Fruit fly (Drosophila melanogaster) whole organism, wandering third instar larva: ENCODE measurements around the gene CG31751.

Experiments used
- CG9705 ChIP-seq: fragments of 200-800 bp; sonication (Bioruptor generic); optimal IDR thresholded peaks from 2 replicates; lab custom pipeline; 2018; ENCODE audit warnings: missing biosample characterization, mild to moderate bottlenecking, missing genetic modification characterization
- CrebA ChIP-seq: fragments of 200-800 bp; sonication (Bioruptor generic); optimal IDR thresholded peaks from 2 replicates; lab custom pipeline; 2016; ENCODE audit warnings: missing biosample characterization, mild to moderate bottlenecking, missing genetic modification characterization, borderline replicate concordance
- Dfd ChIP-seq: fragments of >200 bp; optimal IDR thresholded peaks from 2 replicates; lab custom pipeline; 2017; ENCODE audit warnings: missing biosample characterization, missing genetic modification characterization
- Dif ChIP-seq: fragments of 200-275, 200-300 bp; sonication (Bioruptor generic); optimal IDR thresholded peaks from 2 replicates; lab custom pipeline; 2018; ENCODE audit warnings: missing biosample characterization, missing genetic modification characterization; ENCODE audit not compliant: partially characterized antibody
- GATAd ChIP-seq: sonication (Bioruptor generic); optimal IDR thresholded peaks from 2 replicates; lab custom pipeline; 2016; ENCODE audit warnings: missing biosample characterization, missing genetic modification characterization
- HLH106 ChIP-seq: fragments of 200-800 bp; optimal IDR thresholded peaks from 3 replicates; lab custom pipeline; 2019; ENCODE audit warnings: missing biosample characterization, mild to moderate bottlenecking, missing genetic modification characterization, moderate library complexity
- Hr78 ChIP-seq: fragments of >200 bp; optimal IDR thresholded peaks from 2 replicates; lab custom pipeline; 2017; ENCODE audit warnings: missing biosample characterization, missing genetic modification characterization
- Hr83 ChIP-seq: fragments of 200-300 bp; sonication (Bioruptor generic); optimal IDR thresholded peaks from 2 replicates; lab custom pipeline; 2016; ENCODE audit warnings: missing biosample characterization, mild to moderate bottlenecking, missing genetic modification characterization, moderate library complexity; ENCODE audit not compliant: poor library complexity, severe bottlenecking
- Jra ChIP-seq: sonication (Bioruptor generic); optimal IDR thresholded peaks from 2 replicates; lab custom pipeline; 2016; ENCODE audit warnings: missing biosample characterization, missing genetic modification characterization
- Mio ChIP-seq: sonication (Bioruptor generic); optimal IDR thresholded peaks from 2 replicates; lab custom pipeline; 2016; ENCODE audit warnings: missing biosample characterization, missing genetic modification characterization
- Myc ChIP-seq: fragments of >200 bp; optimal IDR thresholded peaks from 2 replicates; lab custom pipeline; 2017
- OdsH ChIP-seq: fragments of 200-800 bp; sonication (Bioruptor generic); optimal IDR thresholded peaks from 2 replicates; lab custom pipeline; 2016; ENCODE audit warnings: missing biosample characterization, mild to moderate bottlenecking, missing genetic modification characterization
- Rel ChIP-seq, 2 experiments: fragments of 200-800 bp; sonication (Bioruptor generic) in 1 of 2; optimal IDR thresholded peaks; 2 replicates in 1 of 2; 3 replicates in 1 of 2; lab custom pipeline; 2016 to 2019; ENCODE audit warnings: mild to moderate bottlenecking in 2 of 2, missing biosample characterization in 2 of 2, missing genetic modification characterization in 2 of 2, moderate library complexity in 1 of 2
- Sp1 ChIP-seq: fragments of 200-800 bp; sonication (Bioruptor generic); optimal IDR thresholded peaks from 3 replicates; lab custom pipeline; 2019; ENCODE audit warnings: missing biosample characterization, mild to moderate bottlenecking, missing genetic modification characterization, moderate library complexity
- Vsx2 ChIP-seq: fragments of 200-300, 225-300 bp; sonication (Bioruptor generic); optimal IDR thresholded peaks from 2 replicates; lab custom pipeline; 2018; ENCODE audit warnings: missing biosample characterization, missing genetic modification characterization; ENCODE audit not compliant: partially characterized antibody
- br ChIP-seq: fragments of 200-800 bp; sonication (Bioruptor generic); optimal IDR thresholded peaks from 2 replicates; lab custom pipeline; 2016; ENCODE audit warnings: missing biosample characterization, missing genetic modification characterization
- brk ChIP-seq: fragments of 200-800 bp; sonication (Bioruptor generic); optimal IDR thresholded peaks from 2 replicates; lab custom pipeline; 2016; ENCODE audit warnings: missing biosample characterization, mild to moderate bottlenecking, missing genetic modification characterization
- dl ChIP-seq, 2 experiments: fragments of 175-275, 200-275 bp in 1 of 2; fragments of 200-275 bp in 1 of 2; sonication (Bioruptor generic); optimal IDR thresholded peaks; lab custom pipeline; 2018; ENCODE audit warnings: mild to moderate bottlenecking in 2 of 2, missing biosample characterization in 2 of 2, missing genetic modification characterization in 2 of 2, moderate library complexity in 2 of 2; ENCODE audit not compliant: partially characterized antibody in 2 of 2, insufficient read depth in 1 of 2
- dmrt93B ChIP-seq: fragments of 200-800 bp; sonication (Bioruptor generic); optimal IDR thresholded peaks from 2 replicates; lab custom pipeline; 2018; ENCODE audit warnings: missing biosample characterization, mild to moderate bottlenecking, missing genetic modification characterization
- ey ChIP-seq: fragments of 200-800 bp; sonication (Bioruptor generic); optimal IDR thresholded peaks from 2 replicates; lab custom pipeline; 2016; ENCODE audit warnings: missing biosample characterization, missing genetic modification characterization
- foxo ChIP-seq, 2 experiments: fragments of 200-800 bp; sonication (Bioruptor generic); optimal IDR thresholded peaks; 2 replicates in 1 of 2; 3 replicates in 1 of 2; lab custom pipeline; 2016 to 2017; ENCODE audit warnings: missing biosample characterization in 2 of 2, missing genetic modification characterization in 2 of 2
- fru ChIP-seq: fragments of 200-800 bp; sonication (Bioruptor generic); optimal IDR thresholded peaks from 3 replicates; lab custom pipeline; 2016; ENCODE audit warnings: missing biosample characterization, mild to moderate bottlenecking, missing genetic modification characterization
- h ChIP-seq: fragments of 200-800 bp; sonication (Bioruptor generic); optimal IDR thresholded peaks from 3 replicates; lab custom pipeline; 2016; ENCODE audit warnings: missing biosample characterization, mild to moderate bottlenecking, missing genetic modification characterization
- jim ChIP-seq: fragments of 175-275, 200-325 bp; sonication (Bioruptor generic); optimal IDR thresholded peaks from 2 replicates; lab custom pipeline; 2016; ENCODE audit warnings: missing biosample characterization, mild to moderate bottlenecking, missing genetic modification characterization
- pan ChIP-seq: fragments of >200 bp; optimal IDR thresholded peaks from 2 replicates; lab custom pipeline; 2017
- psq ChIP-seq: fragments of 200-800 bp; sonication (Bioruptor generic); optimal IDR thresholded peaks from 3 replicates; lab custom pipeline; 2017; ENCODE audit warnings: missing biosample characterization, mild to moderate bottlenecking, missing genetic modification characterization, moderate library complexity
- rgr ChIP-seq: fragments of 200-800 bp; sonication (Bioruptor generic); optimal IDR thresholded peaks from 3 replicates; lab custom pipeline; 2016; ENCODE audit warnings: missing biosample characterization, mild to moderate bottlenecking, missing genetic modification characterization
- sage ChIP-seq: fragments of 200-800 bp; sonication (Bioruptor generic); optimal IDR thresholded peaks from 2 replicates; lab custom pipeline; 2016; ENCODE audit warnings: missing biosample characterization, mild to moderate bottlenecking, missing genetic modification characterization
- sv ChIP-seq: fragments of 200-800 bp; sonication (Bioruptor generic); optimal IDR thresholded peaks from 3 replicates; lab custom pipeline; 2016; ENCODE audit warnings: missing biosample characterization, missing genetic modification characterization
- tai ChIP-seq: sonication (Bioruptor generic); optimal IDR thresholded peaks from 2 replicates; lab custom pipeline; 2016; ENCODE audit warnings: missing biosample characterization, missing genetic modification characterization
- woc ChIP-seq: sonication (Bioruptor generic); optimal IDR thresholded peaks from 2 replicates; lab custom pipeline; 2016; ENCODE audit warnings: missing biosample characterization, mild to moderate bottlenecking, missing genetic modification characterization

CG31751 gene

dm6 chr2L:18664707-18665550, 12.1 kb upstream of the CG31751 start (continued):
- no peak for TF ChIP-seq Hr78 (GFP tag; lab: Kevin White, UChicago)
- TF ChIP-seq rgr (GFP tag; lab: Kevin White, UChicago), result peak; percentile 68
- TF ChIP-seq tai (GFP tag; lab: Kevin White, UChicago), result no peak
- TF ChIP-seq Vsx2 (GFP tag; lab: Kevin White, UChicago), result peak; percentile 86

- peak; percentile 31 for TF ChIP-seq OdsH (GFP tag; lab: Kevin White, UChicago)
- TF ChIP-seq woc, result no peak
- no peak for TF ChIP-seq Sp1 (GFP tag; lab: Kevin White, UChicago)
- no peak for TF ChIP-seq jim (GFP tag; lab: Kevin White, UChicago)
- TF ChIP-seq tai (GFP tag; lab: Kevin White, UChicago), result no peak
- peak; percentile 3 for TF ChIP-seq psq (GFP tag; lab: Kevin White, UChicago)
- TF ChIP-seq dmrt93B (GFP tag; lab: Kevin White, UChicago), result peak; percentile 10
- TF ChIP-seq CrebA (GFP tag; lab: Kevin White, UChicago), result no peak
- TF ChIP-seq foxo (GFP tag; optimal IDR thresholded peaks at IDR 0.05; lab: Kevin White, UChicago), result peak in 1 of 2 experiments; percentile 47
- peak; percentile 18 for TF ChIP-seq CG9705 (GFP tag; lab: Kevin White, UChicago)
- TF ChIP-seq sv, result peak; percentile 17
- peak; percentile 34 for TF ChIP-seq HLH106 (tag; lab: Kevin White, UChicago)
- TF ChIP-seq brk (GFP tag; lab: Kevin White, UChicago), result no peak
- TF ChIP-seq Mio (GFP tag; lab: Kevin White, UChicago), result no peak
- TF ChIP-seq Jra, result no peak
- TF ChIP-seq Dif (GFP tag; lab: Kevin White, UChicago), result no peak
- TF ChIP-seq dl (GFP tag; optimal IDR thresholded peaks at IDR 0.05; lab: Kevin White, UChicago; ENCODE audit: insufficient read depth in 1 of 2, partially characterized antibody in 2 of 2), result no peak
- TF ChIP-seq br, result no peak
- peak; percentile 97 for TF ChIP-seq Myc (lab: Kevin White, UChicago)
- peak; percentile 38 for TF ChIP-seq Hr83
These were observed 10.9 kb upstream of the CG31751 start for dm6 chr2L:18665952-18666606.

DNA sequence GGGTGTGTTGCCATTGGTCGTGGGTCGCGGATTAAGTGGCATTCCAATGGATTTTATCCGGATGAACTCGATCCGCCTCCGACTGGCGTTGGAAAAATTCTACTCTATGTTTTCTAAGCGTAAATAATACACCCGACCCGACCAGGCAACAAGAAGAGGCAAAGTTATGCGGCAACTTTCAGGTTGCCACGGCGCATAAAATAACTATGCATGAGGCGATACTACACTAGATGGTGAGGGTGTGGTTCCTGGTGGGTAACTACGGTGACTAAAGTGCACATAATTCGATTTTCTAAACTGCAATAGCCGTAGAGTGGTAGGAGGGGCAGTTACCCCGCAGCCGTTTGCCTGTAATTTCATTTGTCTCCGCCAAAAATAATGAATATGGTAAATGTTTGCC, 5.9 kb upstream of the CG31751 start, which contains the start of gene CG43338:
TSS of gene CG43338 (minus strand) at position 101 of the 400 bp plus-strand sequence.
- TF ChIP-seq Rel (GFP tag; optimal IDR thresholded peaks at IDR 0.05; lab: Kevin White, UChicago) (no peak), Rel (tag; optimal IDR thresholded peaks at IDR 0.05; lab: Kevin White, UChicago) (no peak), br (no peak), HLH106 (tag; lab: Kevin White, UChicago) (no peak), jim (GFP tag; lab: Kevin White, UChicago) (no peak)

DNA sequence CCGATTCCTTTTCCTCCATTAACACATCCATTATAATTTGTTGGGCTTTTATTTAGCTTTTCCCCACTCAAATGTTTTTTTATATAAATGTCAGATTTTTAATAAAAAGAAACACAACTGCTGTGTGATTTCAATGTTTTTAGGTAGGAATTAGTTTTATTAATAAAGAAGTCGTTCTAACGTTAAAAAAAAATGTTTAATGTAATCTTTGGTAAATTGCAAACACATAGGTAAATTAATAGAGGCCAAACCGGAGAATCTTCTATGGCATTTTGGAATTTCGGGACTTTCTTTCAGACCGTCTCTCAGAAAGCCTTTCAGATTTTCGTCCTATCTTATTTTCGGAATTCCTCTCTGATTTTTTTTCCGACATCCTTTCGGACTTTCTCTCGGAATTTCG, 3.8 kb upstream of the CG31751 start, which contains the start of gene CG43339:
TSS of gene CG43339 (minus strand) at position 101 of the 400 bp plus-strand sequence.
- no peak for TF ChIP-seq fru
- no peak for TF ChIP-seq Vsx2 (GFP tag; lab: Kevin White, UChicago)
- no peak for TF ChIP-seq dl (GFP tag; optimal IDR thresholded peaks at IDR 0.05; lab: Kevin White, UChicago; ENCODE audit: insufficient read depth in 1 of 2, partially characterized antibody in 2 of 2)
- TF ChIP-seq CrebA (GFP tag; lab: Kevin White, UChicago), result no peak
- TF ChIP-seq psq (GFP tag; lab: Kevin White, UChicago), result no peak
- TF ChIP-seq Mio (GFP tag; lab: Kevin White, UChicago), result no peak

- TF ChIP-seq pan (no peak), ey (GFP tag; lab: Kevin White, UChicago) (no peak), jim (GFP tag; lab: Kevin White, UChicago) (no peak), GATAd (GFP tag; lab: Kevin White, UChicago) (no peak), Sp1 (GFP tag; lab: Kevin White, UChicago) (no peak), rgr (GFP tag; lab: Kevin White, UChicago) (no peak), psq (GFP tag; lab: Kevin White, UChicago) (no peak), CG9705 (GFP tag; lab: Kevin White, UChicago) (no peak), foxo (GFP tag; optimal IDR thresholded peaks at IDR 0.05; lab: Kevin White, UChicago) (no peak), sage (no peak), Dfd (GFP tag; lab: Kevin White, UChicago) (no peak), h (GFP tag; lab: Kevin White, UChicago) (no peak), brk (GFP tag; lab: Kevin White, UChicago) (no peak), Mio (GFP tag; lab: Kevin White, UChicago) (no peak), dmrt93B (GFP tag; lab: Kevin White, UChicago) (no peak), CrebA (GFP tag; lab: Kevin White, UChicago) (no peak), dl (GFP tag; optimal IDR thresholded peaks at IDR 0.05; lab: Kevin White, UChicago; ENCODE audit: insufficient read depth in 1 of 2, partially characterized antibody in 2 of 2) (no peak)
These were observed 2.0 kb upstream of the CG31751 start, which contains the start of gene Mst36Fb for dm6 chr2L:18674994-18675393. Mst36Fb (minus strand) TSS chr2L:18675094.
